Fruit fly (Drosophila melanogaster) S2 (cell line): ENCODE measurements around the gene CG1835.

Experiments
- CG8478 ChIP-seq: fragments of >200 bp; optimal IDR thresholded peaks from 2 replicates; lab custom pipeline; 2018
- CTCF ChIP-seq, 2 experiments: fragments of >200 bp; optimal IDR thresholded peaks; 2 replicates each; lab custom pipeline; 2018

dm6 chrX:20631160-20631559, 30.6 kb upstream of the CG1835 start:
- no peak for TF ChIP-seq CTCF (optimal IDR thresholded peaks at IDR 0.05; lab: Kevin White, UChicago)
- no peak for TF ChIP-seq CG8478 (lab: Kevin White, UChicago)
